Worm (Caenorhabditis elegans) whole organism, L1 larva: ENCODE results near the gene str-174.
A peak's percentile ranks its signal among the peaks of the same experiment; 100 is the strongest.

Source experiments
- C16A3.4 ChIP-seq: fragments of 150-350 bp; optimal IDR thresholded peaks from 2 replicates; lab custom pipeline; 2014; ENCODE audit warnings: missing biosample characterization, missing genetic modification characterization
- Y116A8C.19 ChIP-seq: sonication (generic microtip); optimal IDR thresholded peaks from 2 replicates; lab custom pipeline; 2016; ENCODE audit warnings: missing compliant biosample characterization, missing genetic modification characterization, borderline replicate concordance
- aly-2 ChIP-seq: fragments of 150-350 bp; optimal IDR thresholded peaks from 2 replicates; lab custom pipeline; 2014; ENCODE audit warnings: missing biosample characterization, missing genetic modification characterization
- ama-1 ChIP-seq: fragments of 150-350 bp; optimal IDR thresholded peaks from 2 replicates; lab custom pipeline; 2014
- ceh-63 ChIP-seq: fragments of 200-800 bp; sonication (Bioruptor generic); optimal IDR thresholded peaks from 2 replicates; lab custom pipeline; 2018; ENCODE audit warnings: mild to moderate bottlenecking, missing genetic modification characterization, missing compliant biosample characterization
- ceh-8 ChIP-seq: fragments of 200-800 bp; sonication (Bioruptor generic); optimal IDR thresholded peaks from 2 replicates; lab custom pipeline; 2018; ENCODE audit warnings: mild to moderate bottlenecking, missing genetic modification characterization, moderate library complexity, missing compliant biosample characterization
- ceh-82 ChIP-seq, 3 experiments: fragments of 150-350 bp in 1 of 3; sonication (generic microtip) in 2 of 3; optimal IDR thresholded peaks; 2 replicates each; lab custom pipeline; 2014 to 2017; ENCODE audit warnings: missing biosample characterization in 3 of 3, missing genetic modification characterization in 3 of 3
- ceh-88 ChIP-seq: fragments of 200-800 bp; sonication (Bioruptor generic); IDR thresholded peaks from 2 replicates; pipeline ENCODE4 v1.3.6; 2022; ENCODE audit warnings: missing genetic modification characterization, missing compliant biosample characterization
- ceh-90 ChIP-seq: sonication (generic microtip); optimal IDR thresholded peaks from 2 replicates; lab custom pipeline; 2016; ENCODE audit warnings: missing genetic modification characterization, missing compliant biosample characterization
- ces-1 ChIP-seq: fragments of 150-350 bp; optimal IDR thresholded peaks from 2 replicates; lab custom pipeline; 2014; ENCODE audit warnings: missing biosample characterization, missing genetic modification reagents, missing genetic modification characterization
- dpl-1 ChIP-seq, 3 experiments: fragments of 150-350 bp in 2 of 3; sonication (generic microtip) in 1 of 3; optimal IDR thresholded peaks; 2 replicates each; lab custom pipeline; 2014 to 2017; ENCODE audit warnings: missing biosample characterization in 3 of 3, missing genetic modification characterization in 3 of 3, missing genetic modification reagents in 3 of 3
- elt-2 ChIP-seq: sonication (generic microtip); optimal IDR thresholded peaks from 2 replicates; lab custom pipeline; 2016; ENCODE audit warnings: missing genetic modification characterization, mild to moderate bottlenecking, inconsistent platforms, missing compliant biosample characterization, missing genetic modification reagents
- elt-3 ChIP-seq, 6 experiments: fragments of 150-350 bp in 1 of 6; sonication (generic microtip); optimal IDR thresholded peaks; 2 replicates each; lab custom pipeline; 2017 to 2018; ENCODE audit warnings: missing biosample characterization in 6 of 6, missing genetic modification characterization in 6 of 6, inconsistent platforms in 1 of 6
- ets-5 ChIP-seq: fragments of 200-800 bp; sonication (Bioruptor generic); IDR thresholded peaks from 2 replicates; pipeline ENCODE4 v1.3.6; 2022; ENCODE audit warnings: missing genetic modification characterization, missing compliant biosample characterization
- fkh-10 ChIP-seq: sonication (generic microtip); optimal IDR thresholded peaks from 2 replicates; lab custom pipeline; 2017; ENCODE audit warnings: missing biosample characterization, missing genetic modification reagents, missing genetic modification characterization
- fkh-4 ChIP-seq: sonication (generic microtip); optimal IDR thresholded peaks from 2 replicates; lab custom pipeline; 2016; ENCODE audit warnings: missing compliant biosample characterization, missing genetic modification characterization, borderline replicate concordance
- fos-1 ChIP-seq: fragments of 150-350 bp; optimal IDR thresholded peaks from 2 replicates; lab custom pipeline; 2014; ENCODE audit warnings: missing biosample characterization, missing genetic modification characterization
- grh-1 ChIP-seq: fragments of 200-800 bp; sonication (Bioruptor generic); IDR thresholded peaks from 2 replicates; pipeline ENCODE4 v1.3.6; 2022; ENCODE audit warnings: missing genetic modification reagents, missing genetic modification characterization, missing compliant biosample characterization
- hlh-17 ChIP-seq: fragments of 200-800 bp; sonication (Bioruptor generic); optimal IDR thresholded peaks from 2 replicates; lab custom pipeline; 2018; ENCODE audit warnings: missing genetic modification characterization, mild to moderate bottlenecking, missing compliant biosample characterization, moderate library complexity, borderline replicate concordance
- hlh-4 ChIP-seq: sonication (generic microtip); optimal IDR thresholded peaks from 2 replicates; lab custom pipeline; 2016; ENCODE audit warnings: mild to moderate bottlenecking, missing genetic modification characterization, missing compliant biosample characterization
- jun-1 ChIP-seq: fragments of 150-350 bp; optimal IDR thresholded peaks from 2 replicates; lab custom pipeline; 2014; ENCODE audit warnings: missing biosample characterization, missing genetic modification reagents, missing genetic modification characterization
- lin-13 ChIP-seq: fragments of 150-350 bp; optimal IDR thresholded peaks from 2 replicates; lab custom pipeline; 2014; ENCODE audit warnings: missing biosample characterization, missing genetic modification reagents, missing genetic modification characterization
- lin-35 ChIP-seq, 2 experiments: fragments of 150-350 bp; optimal IDR thresholded peaks; 2 replicates each; lab custom pipeline; 2014; ENCODE audit warnings: missing biosample characterization in 2 of 2, missing genetic modification characterization in 2 of 2, missing genetic modification reagents in 2 of 2
- mab-9 ChIP-seq: fragments of 200-800 bp; sonication (Bioruptor generic); IDR thresholded peaks from 2 replicates; pipeline ENCODE4 v1.3.6; 2022; ENCODE audit warnings: missing genetic modification reagents, missing genetic modification characterization, missing compliant biosample characterization
- mdl-1 ChIP-seq, 2 experiments: fragments of 150-350 bp; optimal IDR thresholded peaks; 2 replicates each; lab custom pipeline; 2014 to 2017; ENCODE audit warnings: missing biosample characterization in 2 of 2, missing genetic modification characterization in 2 of 2, inconsistent platforms in 1 of 2
- nhr-19 ChIP-seq: fragments of 200-800 bp; sonication (Bioruptor generic); conservative IDR thresholded peaks from 2 replicates; pipeline ENCODE4 v1.3.6; 2022; ENCODE audit warnings: missing genetic modification characterization, missing compliant biosample characterization
- nhr-237 ChIP-seq: fragments of 150-350 bp; optimal IDR thresholded peaks from 2 replicates; lab custom pipeline; 2014; ENCODE audit warnings: missing biosample characterization, missing genetic modification characterization
- nhr-47 ChIP-seq: sonication (generic microtip); optimal IDR thresholded peaks from 2 replicates; lab custom pipeline; 2016; ENCODE audit warnings: mild to moderate bottlenecking, missing genetic modification characterization, moderate library complexity, missing compliant biosample characterization
- nhr-71 ChIP-seq: sonication (generic microtip); optimal IDR thresholded peaks from 2 replicates; lab custom pipeline; 2016; ENCODE audit warnings: mild to moderate bottlenecking, missing genetic modification characterization, moderate library complexity, missing compliant biosample characterization
- nhr-77 ChIP-seq: fragments of 150-350 bp; optimal IDR thresholded peaks from 2 replicates; lab custom pipeline; 2014; ENCODE audit warnings: missing biosample characterization, missing genetic modification characterization
- nhr-90 ChIP-seq: sonication (generic microtip); optimal IDR thresholded peaks from 2 replicates; lab custom pipeline; 2016; ENCODE audit warnings: mild to moderate bottlenecking, missing genetic modification characterization, missing compliant biosample characterization; ENCODE audit not compliant: poor library complexity
- sup-37 ChIP-seq: fragments of 200-800 bp; sonication (Bioruptor generic); optimal IDR thresholded peaks from 2 replicates; lab custom pipeline; 2018; ENCODE audit warnings: mild to moderate bottlenecking, missing genetic modification characterization, missing compliant biosample characterization
- unc-30 ChIP-seq: sonication (generic microtip); optimal IDR thresholded peaks from 2 replicates; lab custom pipeline; 2017; ENCODE audit warnings: missing biosample characterization, missing genetic modification characterization
- vab-15 ChIP-seq: sonication (generic microtip); optimal IDR thresholded peaks from 2 replicates; lab custom pipeline; 2017; ENCODE audit warnings: missing genotype, mild to moderate bottlenecking, missing genetic modification characterization, missing compliant biosample characterization

The str-174 gene

ce11 chrIV:4864524-4864923 lies 10.0 kb downstream of the str-174 start:
- TF ChIP-seq mab-9 (GFP tag; lab: Robert Waterston, UW) (no peak), nhr-237 (tag; lab: Kevin White, UChicago) (no peak), lin-13 (GFP tag; lab: Kevin White, UChicago) (no peak), fkh-4 (no peak), nhr-19 (no peak), grh-1 (GFP tag; lab: Robert Waterston, UW) (no peak), aly-2 (tag; lab: Kevin White, UChicago) (no peak), elt-2 (tag; lab: Kevin White, UChicago) (no peak), vab-15 (tag; lab: Kevin White, UChicago) (no peak), sup-37 (GFP tag; lab: Kevin White, UChicago) (no peak), ces-1 (no peak), ceh-8 (GFP tag; lab: Kevin White, UChicago) (no peak), fos-1 (tag; lab: Kevin White, UChicago) (no peak)

ce11 chrIV:4861449-4861848 lies 13.1 kb downstream of the str-174 start, which contains the start of the genes Y17G9A.4 and str-173:
Gene Y17G9A.4, minus strand, starts transcription at chrIV:4861549.
Gene str-173, plus strand, starts transcription at chrIV:4861773.
- TF ChIP-seq nhr-237 (tag; lab: Kevin White, UChicago): no peak
- no peak for TF ChIP-seq unc-30
- TF ChIP-seq dpl-1 (GFP tag; optimal IDR thresholded peaks at IDR 0.05; lab: Kevin White, UChicago): no peak
- no peak for TF ChIP-seq ets-5 (GFP tag; lab: Robert Waterston, UW)
- TF ChIP-seq ceh-90 (tag; lab: Kevin White, UChicago): no peak
- TF ChIP-seq nhr-47 (tag; lab: Kevin White, UChicago): no peak
- no peak for TF ChIP-seq ceh-88 (GFP tag; lab: Robert Waterston, UW)
- no peak for TF ChIP-seq nhr-77
- TF ChIP-seq nhr-90 (tag; lab: Kevin White, UChicago): no peak
- TF ChIP-seq lin-35 (GFP tag; optimal IDR thresholded peaks at IDR 0.05; lab: Kevin White, UChicago): no peak
- TF ChIP-seq hlh-17 (GFP tag; lab: Kevin White, UChicago): no peak
- no peak for TF ChIP-seq sup-37 (GFP tag; lab: Kevin White, UChicago)

- TF ChIP-seq ceh-88 (GFP tag; lab: Robert Waterston, UW) (no peak), ces-1 (no peak), ceh-90 (tag; lab: Kevin White, UChicago) (no peak)
Measured at ce11 chrIV:4858573-4858972, 15.9 kb downstream of the str-174 start, which contains the start of gene Y17G9A.3. Gene Y17G9A.3, minus strand, starts transcription at chrIV:4858673.

ce11 chrIV:4856195-4856594 lies 18.3 kb downstream of the str-174 start, which contains the start of gene Y17G9A.2:
Gene Y17G9A.2, minus strand, starts transcription at chrIV:4856295.
- TF ChIP-seq mdl-1 (tag; optimal IDR thresholded peaks at IDR 0.05; lab: Kevin White, UChicago): no peak
- peak in 1 of 6 experiments; percentile 21 for TF ChIP-seq elt-3 (tag; optimal IDR thresholded peaks at IDR 0.05; lab: Kevin White, UChicago)

ce11 chrIV:4846793-4847192 lies 27.7 kb downstream of the str-174 start, which contains the start of gene tat-2:
Gene tat-2, minus strand, starts transcription at chrIV:4846893.
- TF ChIP-seq nhr-71 (no peak), nhr-77 (no peak), hlh-17 (GFP tag; lab: Kevin White, UChicago) (no peak), ces-1 (no peak), ceh-82 (tag; optimal IDR thresholded peaks at IDR 0.05; lab: Kevin White, UChicago) (no peak), jun-1 (tag; lab: Kevin White, UChicago) (no peak), elt-3 (tag; optimal IDR thresholded peaks at IDR 0.05; lab: Kevin White, UChicago) (no peak), C16A3.4 (no peak), ceh-63 (GFP tag; lab: Kevin White, UChicago) (no peak), grh-1 (GFP tag; lab: Robert Waterston, UW) (no peak), Y116A8C.19 (no peak), fkh-10 (GFP tag; lab: Kevin White, UChicago) (no peak), ama-1 (no peak), sup-37 (GFP tag; lab: Kevin White, UChicago) (no peak), hlh-4 (tag; lab: Kevin White, UChicago) (no peak), aly-2 (tag; lab: Kevin White, UChicago) (no peak)
